Fruit fly (Drosophila melanogaster) whole organism, embryonic: ENCODE data around the gene CG32483.
A peak's percentile ranks its signal among the peaks of the same experiment; 100 is the strongest.

Source experiments
- Atf-2 ChIP-seq: fragments of 200-800 bp; sonication (Bioruptor generic); optimal IDR thresholded peaks from 2 replicates; lab custom pipeline; 2016; ENCODE audit warnings: missing biosample characterization, missing genetic modification characterization
- Atf3 ChIP-seq: fragments of 200-800 bp; sonication (Bioruptor generic); optimal IDR thresholded peaks from 3 replicates; lab custom pipeline; 2016; ENCODE audit warnings: missing biosample characterization, missing genetic modification characterization
- C15 ChIP-seq: fragments of 200-800 bp; sonication (Bioruptor generic); IDR thresholded peaks from 3 replicates; pipeline ENCODE4 v1.3.6; 2022; ENCODE audit warnings: missing biosample characterization, missing genetic modification characterization
- CG10274 ChIP-seq: fragments of 200-800 bp; sonication (Bioruptor generic); optimal IDR thresholded peaks from 3 replicates; lab custom pipeline; 2017; ENCODE audit warnings: missing biosample characterization, mild to moderate bottlenecking, missing genetic modification characterization
- CG10959 ChIP-seq: fragments of 200-800 bp; sonication (Bioruptor generic); IDR thresholded peaks from 2 replicates; pipeline ENCODE4 v1.3.6; 2022; ENCODE audit warnings: missing biosample characterization, missing genetic modification characterization
- CG12744 ChIP-seq: fragments of 200-800 bp; sonication (Bioruptor generic); optimal IDR thresholded peaks from 2 replicates; lab custom pipeline; 2016; ENCODE audit warnings: missing biosample characterization, missing genetic modification characterization
- CG13424 ChIP-seq: fragments of 200-800 bp; sonication (Bioruptor generic); optimal IDR thresholded peaks from 2 replicates; lab custom pipeline; 2019; ENCODE audit warnings: missing biosample characterization, mild to moderate bottlenecking, missing genetic modification characterization, moderate library complexity
- CG13624 ChIP-seq: fragments of 200-800 bp; sonication (Bioruptor generic); optimal IDR thresholded peaks from 2 replicates; lab custom pipeline; 2016; ENCODE audit warnings: missing biosample characterization, missing genetic modification characterization
- CG14014 ChIP-seq: fragments of 200-800 bp; sonication (Bioruptor generic); IDR thresholded peaks from 2 replicates; pipeline ENCODE4 v1.3.6; 2022; ENCODE audit warnings: missing biosample characterization, missing genetic modification characterization
- CG15514 ChIP-seq: fragments of 200-800 bp; sonication (Bioruptor generic); optimal IDR thresholded peaks from 3 replicates; lab custom pipeline; 2017; ENCODE audit warnings: missing biosample characterization, missing genetic modification characterization, mild to moderate bottlenecking, moderate library complexity, missing genetic modification reagents
- CG1603 ChIP-seq: fragments of 200-800 bp; sonication (Bioruptor generic); optimal IDR thresholded peaks from 2 replicates; lab custom pipeline; 2019; ENCODE audit warnings: missing biosample characterization, mild to moderate bottlenecking, missing genetic modification characterization, moderate library complexity
- CG17361 ChIP-seq: fragments of 200-800 bp; sonication (Bioruptor generic); IDR thresholded peaks from 3 replicates; pipeline ENCODE4 v1.3.6; 2022; ENCODE audit warnings: missing biosample characterization, missing genetic modification characterization
- CG17802 ChIP-seq: fragments of 200-800 bp; sonication (Bioruptor generic); optimal IDR thresholded peaks from 2 replicates; lab custom pipeline; 2018; ENCODE audit warnings: missing biosample characterization, mild to moderate bottlenecking, missing genetic modification characterization, moderate library complexity
- CG18262 ChIP-seq: fragments of 200-800 bp; optimal IDR thresholded peaks from 3 replicates; lab custom pipeline; 2019; ENCODE audit warnings: missing biosample characterization, mild to moderate bottlenecking, missing genetic modification characterization, moderate library complexity
- CG32772 ChIP-seq: fragments of 200-800 bp; sonication (Bioruptor generic); IDR thresholded peaks from 2 replicates; pipeline ENCODE4 v1.3.6; 2022; ENCODE audit warnings: missing biosample characterization, missing genetic modification characterization
- CG3726 ChIP-seq: fragments of 200-800 bp; sonication (Bioruptor generic); IDR thresholded peaks from 3 replicates; pipeline ENCODE4, ENCODE4 v1.3.6; 2022; ENCODE audit warnings: missing biosample characterization, missing genetic modification characterization
- CG6791 ChIP-seq: fragments of 200-800 bp; sonication (Bioruptor generic); IDR thresholded peaks from 3 replicates; pipeline ENCODE4 v1.3.6; 2022; ENCODE audit warnings: missing biosample characterization, missing genetic modification characterization; ENCODE audit not compliant: partially characterized antibody
- CG7372 ChIP-seq: fragments of 200-800 bp; sonication (Bioruptor generic); IDR thresholded peaks from 2 replicates; pipeline ENCODE4 v1.3.6; 2022; ENCODE audit warnings: missing biosample characterization, missing genetic modification characterization
- CG7928 ChIP-seq: fragments of 200-800 bp; sonication (Bioruptor generic); optimal IDR thresholded peaks from 2 replicates; lab custom pipeline; 2017; ENCODE audit warnings: missing biosample characterization, mild to moderate bottlenecking, missing genetic modification characterization
- CG7963 ChIP-seq: fragments of 200-800 bp; sonication (Bioruptor generic); IDR thresholded peaks from 3 replicates; pipeline ENCODE4 v1.3.6; 2022; ENCODE audit warnings: missing biosample characterization, missing genetic modification characterization; ENCODE audit not compliant: partially characterized antibody
- CG7987 ChIP-seq: fragments of 200-800 bp; sonication (Bioruptor generic); optimal IDR thresholded peaks from 2 replicates; lab custom pipeline; 2018; ENCODE audit warnings: missing biosample characterization, mild to moderate bottlenecking, missing genetic modification characterization, moderate library complexity
- CG8478 ChIP-seq: fragments of >200 bp; optimal IDR thresholded peaks from 2 replicates; lab custom pipeline; 2018
- CG8924 ChIP-seq: fragments of 200-800 bp; optimal IDR thresholded peaks from 3 replicates; lab custom pipeline; 2019; ENCODE audit warnings: missing biosample characterization, mild to moderate bottlenecking, missing genetic modification characterization, moderate library complexity
- CTCF ChIP-seq: fragments of 200-800 bp; sonication (Bioruptor generic); optimal IDR thresholded peaks from 2 replicates; lab custom pipeline; 2017; ENCODE audit warnings: missing biosample characterization, mild to moderate bottlenecking, missing genetic modification characterization, moderate library complexity
- CkIIα-i1 ChIP-seq: fragments of 200-800 bp; sonication (Bioruptor generic); IDR thresholded peaks from 2 replicates; pipeline ENCODE4 v1.3.6; 2022; ENCODE audit warnings: missing biosample characterization, missing genetic modification characterization
- Doc3 ChIP-seq: fragments of 200-800 bp; sonication (Bioruptor generic); IDR thresholded peaks from 3 replicates; pipeline ENCODE4 v1.3.6; 2022; ENCODE audit warnings: missing biosample characterization, missing genetic modification characterization; ENCODE audit not compliant: partially characterized antibody
- HLH54F ChIP-seq: fragments of 200-800 bp; sonication (Bioruptor generic); optimal IDR thresholded peaks from 3 replicates; lab custom pipeline; 2016; ENCODE audit warnings: missing biosample characterization, missing genetic modification characterization
- Mes4 ChIP-seq: fragments of 200-800 bp; sonication (Bioruptor generic); optimal IDR thresholded peaks from 2 replicates; lab custom pipeline; 2016; ENCODE audit warnings: missing biosample characterization, missing genetic modification characterization
- Six4 ChIP-seq: fragments of 200-800 bp; sonication (Bioruptor generic); optimal IDR thresholded peaks from 2 replicates; lab custom pipeline; 2016; ENCODE audit warnings: missing biosample characterization, missing genetic modification characterization
- al ChIP-seq: fragments of 200-800 bp; sonication (Bioruptor generic); IDR thresholded peaks from 2 replicates; pipeline ENCODE4 v1.3.6; 2022; ENCODE audit warnings: missing biosample characterization, missing genetic modification characterization
- amos ChIP-seq: fragments of 200-800 bp; sonication (Bioruptor generic); IDR thresholded peaks from 2 replicates; pipeline ENCODE4 v1.3.6; 2022; ENCODE audit warnings: missing biosample characterization, missing genetic modification characterization; ENCODE audit not compliant: partially characterized antibody
- aop ChIP-seq: fragments of 200-800 bp; sonication (Bioruptor generic); IDR thresholded peaks from 2 replicates; pipeline ENCODE4 v1.3.6; 2022; ENCODE audit warnings: missing biosample characterization, missing genetic modification characterization
- ash1 ChIP-seq: fragments of 200-800 bp; sonication (Bioruptor generic); optimal IDR thresholded peaks from 2 replicates; lab custom pipeline; 2018; ENCODE audit warnings: missing biosample characterization, mild to moderate bottlenecking, missing genetic modification characterization
- chif ChIP-seq, 2 experiments: fragments of 200-800 bp; sonication (Bioruptor generic); optimal IDR thresholded peaks; 3 replicates each; lab custom pipeline; 2016; ENCODE audit warnings: missing biosample characterization in 2 of 2, missing genetic modification characterization in 2 of 2
- chm ChIP-seq: fragments of 200-800 bp; sonication (Bioruptor generic); IDR thresholded peaks from 2 replicates; pipeline ENCODE4 v1.3.6; 2022; ENCODE audit warnings: missing biosample characterization, missing genetic modification characterization
- crp ChIP-seq, 2 experiments: fragments of 200-800 bp; sonication (Bioruptor generic); optimal IDR thresholded peaks; 2 replicates in 1 of 2; 3 replicates in 1 of 2; lab custom pipeline; 2017; ENCODE audit warnings: missing biosample characterization in 2 of 2, missing genetic modification characterization in 2 of 2, mild to moderate bottlenecking in 1 of 2, moderate library complexity in 1 of 2
- dimm ChIP-seq: fragments of 200-800 bp; sonication (Bioruptor generic); IDR thresholded peaks from 2 replicates; pipeline ENCODE4 v1.3.6; 2022; ENCODE audit warnings: missing biosample characterization, missing genetic modification characterization
- dm ChIP-seq: fragments of 200-800 bp; sonication (Bioruptor generic); optimal IDR thresholded peaks from 3 replicates; lab custom pipeline; 2016; ENCODE audit warnings: missing biosample characterization, missing genetic modification characterization
- esg ChIP-seq: fragments of 200-800 bp; sonication (Bioruptor generic); conservative IDR thresholded peaks from 2 replicates; pipeline ENCODE4 v1.3.6; 2022; ENCODE audit warnings: missing biosample characterization, missing genetic modification characterization
- exex ChIP-seq: fragments of 200-800 bp; sonication (Bioruptor generic); optimal IDR thresholded peaks from 4 replicates; lab custom pipeline; 2018; ENCODE audit warnings: missing biosample characterization, mild to moderate bottlenecking, missing genetic modification characterization, moderate library complexity
- ftz-f1 ChIP-seq: fragments of 200-800 bp; sonication (Bioruptor generic); optimal IDR thresholded peaks from 2 replicates; lab custom pipeline; 2016; ENCODE audit warnings: missing biosample characterization, missing genetic modification characterization
- lov ChIP-seq, 2 experiments: fragments of 200-800 bp in 1 of 2; fragments of >200 bp in 1 of 2; sonication (Bioruptor generic) in 1 of 2; IDR thresholded peaks in 1 of 2; optimal IDR thresholded peaks in 1 of 2; 2 replicates in 1 of 2; 3 replicates in 1 of 2; pipeline versions ENCODE4 v1.3.6 to Lab custom; 2017 to 2022; ENCODE audit warnings: missing biosample characterization in 1 of 2, missing genetic modification characterization in 1 of 2
- phol ChIP-seq: fragments of 200-800 bp; sonication (Bioruptor generic); optimal IDR thresholded peaks from 3 replicates; lab custom pipeline; 2018; ENCODE audit warnings: missing biosample characterization, mild to moderate bottlenecking, missing genetic modification characterization, moderate library complexity
- pita ChIP-seq: fragments of 200-800 bp; sonication (Bioruptor generic); optimal IDR thresholded peaks from 2 replicates; lab custom pipeline; 2017; ENCODE audit warnings: missing biosample characterization, mild to moderate bottlenecking, missing genetic modification characterization
- repo ChIP-seq: fragments of 200-800 bp; sonication (Bioruptor generic); optimal IDR thresholded peaks from 2 replicates; lab custom pipeline; 2016; ENCODE audit warnings: missing biosample characterization, missing genetic modification characterization
- run ChIP-seq: fragments of 200-800 bp; sonication (Bioruptor generic); optimal IDR thresholded peaks from 3 replicates; lab custom pipeline; 2018; ENCODE audit warnings: missing biosample characterization, mild to moderate bottlenecking, missing genetic modification characterization
- sima ChIP-seq: fragments of 200-800 bp; sonication (Bioruptor generic); optimal IDR thresholded peaks from 2 replicates; lab custom pipeline; 2016; ENCODE audit warnings: missing biosample characterization, missing genetic modification characterization
- ssp ChIP-seq: fragments of 200-800 bp; sonication (Bioruptor generic); IDR thresholded peaks from 2 replicates; pipeline ENCODE4 v1.3.6; 2022; ENCODE audit warnings: missing biosample characterization, missing genetic modification characterization
- sug ChIP-seq: fragments of 200-800 bp; optimal IDR thresholded peaks from 2 replicates; lab custom pipeline; 2019; ENCODE audit warnings: missing biosample characterization, mild to moderate bottlenecking, missing genetic modification characterization, moderate library complexity
- vvl ChIP-seq: fragments of 200-800 bp; sonication (Bioruptor generic); IDR thresholded peaks from 2 replicates; pipeline ENCODE4 v1.3.6; 2022; ENCODE audit warnings: missing biosample characterization, missing genetic modification characterization

The CG32483 gene

dm6 chr3L:696404-697054, 6.6 kb upstream of the CG32483 start (continued):
- TF ChIP-seq CG6791 (GFP tag; lab: Robert Waterston, UW) = peak; percentile 67
- TF ChIP-seq esg = peak; percentile 94
- peak; percentile 4 for TF ChIP-seq ftz-f1
- TF ChIP-seq Six4 = peak; percentile 91
- peak; percentile 54 for TF ChIP-seq HLH54F
- TF ChIP-seq CkIIα-i1 (GFP tag; lab: Robert Waterston, UW) = peak; percentile 80
- TF ChIP-seq CG8924 (tag; lab: Kevin White, UChicago) = peak; percentile 98
- TF ChIP-seq repo (GFP tag; lab: Kevin White, UChicago) = peak; percentile 14
- TF ChIP-seq pita (GFP tag; lab: Kevin White, UChicago) = no peak
- TF ChIP-seq CG7928 = peak; percentile 71
- no peak for TF ChIP-seq Doc3
- TF ChIP-seq Atf-2 (GFP tag; lab: Kevin White, UChicago) = peak; percentile 64
- peak; percentile 81 for TF ChIP-seq dimm (GFP tag; lab: Robert Waterston, UW)
- peak; percentile 96 for TF ChIP-seq phol (tag; lab: Kevin White, UChicago)
- TF ChIP-seq CTCF (GFP tag; lab: Kevin White, UChicago) = peak; percentile 54
- TF ChIP-seq CG8478 (lab: Kevin White, UChicago) = no peak
- TF ChIP-seq CG17361 (GFP tag; lab: Robert Waterston, UW) = peak; percentile 98
- TF ChIP-seq CG12744 (GFP tag; lab: Kevin White, UChicago) = peak; percentile 9
- TF ChIP-seq exex (tag; lab: Kevin White, UChicago) = peak; percentile 70
- peak; percentile 94 for TF ChIP-seq CG7372
- peak; percentile 94 for TF ChIP-seq CG13424 (tag; lab: Kevin White, UChicago)
- TF ChIP-seq CG3726 (GFP tag; lab: Robert Waterston, UW) = peak; percentile 92
- peak; percentile 41 for TF ChIP-seq CG13624
- TF ChIP-seq ssp (GFP tag; lab: Robert Waterston, UW) = peak; percentile 88
- peak; percentile 80 for TF ChIP-seq CG1603 (tag; lab: Kevin White, UChicago)
- peak; percentile 94 for TF ChIP-seq CG32772 (GFP tag; lab: Robert Waterston, UW)
- TF ChIP-seq dm (GFP tag; lab: Kevin White, UChicago) = peak; percentile 47
- TF ChIP-seq Atf3 (GFP tag; lab: Kevin White, UChicago) = peak; percentile 29
- TF ChIP-seq CG14014 = peak; percentile 97
- TF ChIP-seq crp (GFP tag; optimal IDR thresholded peaks at IDR 0.05; lab: Kevin White, UChicago) = peak in 1 of 2 experiments; percentile 57
- TF ChIP-seq C15 (GFP tag; lab: Robert Waterston, UW) = peak; percentile 90
- TF ChIP-seq vvl (GFP tag; lab: Robert Waterston, UW) = peak; percentile 98
- peak; percentile 90 for TF ChIP-seq al (GFP tag; lab: Robert Waterston, UW)
- peak; percentile 96 for TF ChIP-seq chm (GFP tag; lab: Robert Waterston, UW)
- peak; percentile 46 for TF ChIP-seq ash1 (GFP tag; lab: Kevin White, UChicago)
- peak; percentile 97 for TF ChIP-seq CG10959 (GFP tag; lab: Robert Waterston, UW)
- TF ChIP-seq lov (optimal IDR thresholded peaks at IDR 0.05; lab: Kevin White, UChicago) = no peak
- peak; percentile 96 for TF ChIP-seq lov (GFP tag; IDR thresholded peaks at IDR 0.05; lab: Robert Waterston, UW)
- TF ChIP-seq CG10274 (GFP tag; lab: Kevin White, UChicago) = peak; percentile 85
- peak in 1 of 2 experiments; percentile 64 for TF ChIP-seq chif (GFP tag; optimal IDR thresholded peaks at IDR 0.05; lab: Kevin White, UChicago)
- TF ChIP-seq CG18262 (tag; lab: Kevin White, UChicago) = peak; percentile 98
- peak; percentile 21 for TF ChIP-seq Mes4 (GFP tag; lab: Kevin White, UChicago)
- TF ChIP-seq CG7963 (GFP tag; lab: Robert Waterston, UW) = no peak
- TF ChIP-seq sima (GFP tag; lab: Kevin White, UChicago) = peak; percentile 57
- peak; percentile 80 for TF ChIP-seq CG17802 (tag; lab: Kevin White, UChicago)
- peak; percentile 92 for TF ChIP-seq run (tag; lab: Kevin White, UChicago)
- TF ChIP-seq aop (GFP tag; lab: Robert Waterston, UW) = peak; percentile 88
- peak; percentile 88 for TF ChIP-seq CG15514
- no peak for TF ChIP-seq amos
- peak; percentile 91 for TF ChIP-seq CG7987
- peak; percentile 78 for TF ChIP-seq sug (tag; lab: Kevin White, UChicago)
